Worm (Caenorhabditis elegans) whole organism, young adult: ENCODE measurements around the gene R02F2.1.

ENCODE experiments used
- B0019.2 ChIP-seq: fragments of 200-800 bp; sonication (Bioruptor generic); conservative IDR thresholded peaks from 2 replicates; pipeline ENCODE4 v1.3.6; 2022; ENCODE audit warnings: missing genetic modification reagents, missing genetic modification characterization, missing compliant biosample characterization
- B0035.1 ChIP-seq: sonication (generic microtip); optimal IDR thresholded peaks from 2 replicates; lab custom pipeline; 2016; ENCODE audit warnings: missing genetic modification characterization, mild to moderate bottlenecking, missing compliant biosample characterization, missing genotype, missing genetic modification reagents
- C06A6.2 ChIP-seq: fragments of 200-800 bp; sonication (Bioruptor generic); conservative IDR thresholded peaks from 2 replicates; pipeline ENCODE4 v1.3.6; 2022; ENCODE audit warnings: missing genetic modification characterization, missing compliant biosample characterization
- C17E4.6 ChIP-seq: fragments of 200-800 bp; sonication (Bioruptor generic); IDR thresholded peaks from 2 replicates; pipeline ENCODE4 v1.3.6; 2022; ENCODE audit warnings: missing genetic modification reagents, missing genetic modification characterization, missing compliant biosample characterization
- D2030.7 ChIP-seq: fragments of 200-800 bp; sonication (Bioruptor generic); IDR thresholded peaks from 2 replicates; pipeline ENCODE4 v1.3.6; 2022; ENCODE audit warnings: missing genetic modification reagents, missing genetic modification characterization, missing compliant biosample characterization
- F22D6.2 ChIP-seq: sonication (generic microtip); optimal IDR thresholded peaks from 2 replicates; lab custom pipeline; 2016; ENCODE audit warnings: mild to moderate bottlenecking, missing genetic modification characterization, missing compliant biosample characterization
- F33H1.4 ChIP-seq: fragments of 200-800 bp; sonication (Bioruptor generic); IDR thresholded peaks from 2 replicates; pipeline ENCODE4 v1.3.6; 2022; ENCODE audit warnings: missing genetic modification reagents, missing genetic modification characterization, missing compliant biosample characterization
- K11D2.4 ChIP-seq: fragments of 200-800 bp; sonication (Bioruptor generic); IDR thresholded peaks from 2 replicates; pipeline ENCODE4 v1.3.6; 2022; ENCODE audit warnings: missing genetic modification reagents, missing genetic modification characterization, missing compliant biosample characterization
- T07F8.4 ChIP-seq: sonication (generic microtip); optimal IDR thresholded peaks from 2 replicates; lab custom pipeline; 2016; ENCODE audit warnings: mild to moderate bottlenecking, missing genetic modification characterization, moderate library complexity, missing compliant biosample characterization
- Y53F4B.3 ChIP-seq: fragments of 200-800 bp; sonication (Bioruptor generic); IDR thresholded peaks from 2 replicates; pipeline ENCODE4 v1.3.6; 2022; ENCODE audit warnings: missing genetic modification reagents, missing genetic modification characterization, missing compliant biosample characterization
- Y53G8AR.9 ChIP-seq: fragments of 200-800 bp; sonication (Bioruptor generic); conservative IDR thresholded peaks from 2 replicates; pipeline ENCODE4 v1.3.6; 2022; ENCODE audit warnings: missing genetic modification reagents, missing genetic modification characterization, missing compliant biosample characterization
- Y95B8A.8 ChIP-seq: fragments of 200-800 bp; sonication (Bioruptor generic); IDR thresholded peaks from 2 replicates; pipeline ENCODE4 v1.3.6; 2022; ENCODE audit warnings: missing genetic modification reagents, missing genetic modification characterization, missing compliant biosample characterization
- ZK185.1 ChIP-seq: sonication (generic microtip); optimal IDR thresholded peaks from 2 replicates; lab custom pipeline; 2016; ENCODE audit warnings: mild to moderate bottlenecking, missing genetic modification characterization, missing compliant biosample characterization; ENCODE audit not compliant: poor library complexity, severe bottlenecking
- akir-1 ChIP-seq: fragments of 200-800 bp; sonication (Bioruptor generic); optimal IDR thresholded peaks from 2 replicates; lab custom pipeline; 2018; ENCODE audit warnings: mild to moderate bottlenecking, missing genetic modification characterization, moderate library complexity, missing compliant biosample characterization
- ama-1 ChIP-seq, 3 experiments: fragments of 150-350 bp in 1 of 3; sonication (generic microtip) in 2 of 3; optimal IDR thresholded peaks; 2 replicates each; lab custom pipeline; 2014 to 2018; ENCODE audit warnings: missing biosample characterization in 2 of 3, missing genetic modification characterization in 2 of 3, missing genetic modification reagents in 2 of 3
- athp-1 ChIP-seq: sonication (generic microtip); optimal IDR thresholded peaks from 2 replicates; lab custom pipeline; 2017; ENCODE audit warnings: mild to moderate bottlenecking, missing genetic modification characterization, missing compliant biosample characterization
- attf-3 ChIP-seq: fragments of 200-800 bp; sonication (Bioruptor generic); conservative IDR thresholded peaks from 2 replicates; pipeline ENCODE4 v1.3.6; 2022; ENCODE audit warnings: missing genetic modification reagents, missing genetic modification characterization, missing compliant biosample characterization
- bed-1 ChIP-seq: fragments of 200-800 bp; sonication (Bioruptor generic); IDR thresholded peaks from 2 replicates; pipeline ENCODE4 v1.3.6; 2022; ENCODE audit warnings: missing genetic modification reagents, missing genetic modification characterization, missing compliant biosample characterization
- bed-2 ChIP-seq: fragments of 200-800 bp; sonication (Bioruptor generic); IDR thresholded peaks from 2 replicates; pipeline ENCODE4 v1.3.6; 2022; ENCODE audit warnings: missing genetic modification reagents, missing genetic modification characterization, missing compliant biosample characterization
- cebp-1 ChIP-seq, 2 experiments: fragments of 200-800 bp in 1 of 2; sonication (Bioruptor generic) in 1 of 2; sonication (generic microtip) in 1 of 2; IDR thresholded peaks in 1 of 2; optimal IDR thresholded peaks in 1 of 2; 2 replicates each; pipeline versions ENCODE4 v1.3.6 to Lab custom; 2017 to 2022; ENCODE audit warnings: missing compliant biosample characterization in 2 of 2, missing genetic modification characterization in 2 of 2, mild to moderate bottlenecking in 1 of 2, missing genetic modification reagents in 1 of 2, moderate library complexity in 1 of 2
- ceh-100 ChIP-seq: fragments of 200-800 bp; sonication (Bioruptor generic); IDR thresholded peaks from 2 replicates; pipeline ENCODE4 v1.3.6; 2022; ENCODE audit warnings: missing genetic modification reagents, missing genetic modification characterization, missing compliant biosample characterization
- ceh-58 ChIP-seq: fragments of 200-800 bp; sonication (Bioruptor generic); IDR thresholded peaks from 2 replicates; pipeline ENCODE4 v1.3.6; 2022; ENCODE audit warnings: missing genetic modification characterization, missing compliant biosample characterization
- ceh-79 ChIP-seq: sonication (generic microtip); optimal IDR thresholded peaks from 2 replicates; lab custom pipeline; 2017; ENCODE audit warnings: mild to moderate bottlenecking, missing genetic modification characterization, missing compliant biosample characterization
- ceh-91 ChIP-seq: fragments of 200-800 bp; sonication (Bioruptor generic); IDR thresholded peaks from 2 replicates; pipeline ENCODE4 v1.3.6; 2022; ENCODE audit warnings: missing genetic modification reagents, missing genetic modification characterization, missing compliant biosample characterization
- dpff-1 ChIP-seq: sonication (generic microtip); optimal IDR thresholded peaks from 2 replicates; lab custom pipeline; 2017; ENCODE audit warnings: mild to moderate bottlenecking, missing genetic modification characterization, missing compliant biosample characterization
- dpl-1 ChIP-seq: fragments of 150-350 bp; optimal IDR thresholded peaks from 2 replicates; lab custom pipeline; 2014; ENCODE audit warnings: missing biosample characterization, missing genetic modification reagents, missing genetic modification characterization
- egl-44 ChIP-seq: fragments of 200-800 bp; sonication (Bioruptor generic); IDR thresholded peaks from 2 replicates; pipeline ENCODE4 v1.3.6; 2022; ENCODE audit warnings: missing genetic modification reagents, missing genetic modification characterization, missing compliant biosample characterization
- egrh-3 ChIP-seq: fragments of 200-800 bp; sonication (Bioruptor generic); IDR thresholded peaks from 2 replicates; pipeline ENCODE4 v1.3.6; 2022; ENCODE audit warnings: missing genetic modification reagents, missing genetic modification characterization, missing compliant biosample characterization
- ets-4 ChIP-seq: fragments of 200-800 bp; sonication (Bioruptor generic); optimal IDR thresholded peaks from 2 replicates; lab custom pipeline; 2018; ENCODE audit warnings: mild to moderate bottlenecking, missing genetic modification characterization, missing compliant biosample characterization
- fkh-3 ChIP-seq: sonication (generic microtip); optimal IDR thresholded peaks from 2 replicates; lab custom pipeline; 2016; ENCODE audit warnings: mild to moderate bottlenecking, missing genetic modification characterization, missing compliant biosample characterization
- hsf-1 ChIP-seq: fragments of 200-800 bp; sonication (Bioruptor generic); IDR thresholded peaks from 2 replicates; pipeline ENCODE4 v1.3.6; 2022; ENCODE audit warnings: missing genetic modification reagents, missing genetic modification characterization, missing compliant biosample characterization
- let-526 ChIP-seq: fragments of 200-800 bp; sonication (Bioruptor generic); IDR thresholded peaks from 2 replicates; pipeline ENCODE4 v1.3.6; 2022; ENCODE audit warnings: missing genetic modification reagents, missing genetic modification characterization, missing compliant biosample characterization
- lin-54 ChIP-seq: fragments of 200-800 bp; sonication (Bioruptor generic); optimal IDR thresholded peaks from 2 replicates; lab custom pipeline; 2018; ENCODE audit warnings: mild to moderate bottlenecking, missing genetic modification characterization, missing compliant biosample characterization
- madf-8 ChIP-seq: fragments of 200-800 bp; sonication (Bioruptor generic); conservative IDR thresholded peaks from 2 replicates; pipeline ENCODE4 v1.3.6; 2022; ENCODE audit warnings: missing genetic modification reagents, missing genetic modification characterization, missing compliant biosample characterization
- mel-28 ChIP-seq: sonication (generic microtip); optimal IDR thresholded peaks from 2 replicates; lab custom pipeline; 2016; ENCODE audit warnings: borderline replicate concordance, mild to moderate bottlenecking, missing genetic modification characterization, missing compliant biosample characterization
- mxl-1 ChIP-seq: sonication (generic microtip); optimal IDR thresholded peaks from 2 replicates; lab custom pipeline; 2016; ENCODE audit warnings: missing genetic modification characterization, missing compliant biosample characterization
- nfya-1 ChIP-seq: sonication (generic microtip); optimal IDR thresholded peaks from 2 replicates; lab custom pipeline; 2017; ENCODE audit warnings: antibody characterized with exemption, missing compliant biosample characterization, missing genetic modification characterization, borderline replicate concordance; ENCODE audit not compliant: insufficient read depth
- nhr-80 ChIP-seq: sonication (generic microtip); optimal IDR thresholded peaks from 2 replicates; lab custom pipeline; 2016; ENCODE audit warnings: missing genetic modification characterization, missing compliant biosample characterization
- nhr-90 ChIP-seq: sonication (generic microtip); optimal IDR thresholded peaks from 2 replicates; lab custom pipeline; 2016; ENCODE audit warnings: missing genotype, mild to moderate bottlenecking, missing genetic modification characterization, missing compliant biosample characterization
- rec-8 ChIP-seq, 2 experiments: sonication (generic microtip); optimal IDR thresholded peaks; 2 replicates each; lab custom pipeline; 2016; ENCODE audit warnings: mild to moderate bottlenecking in 2 of 2, missing genetic modification characterization in 2 of 2, missing genetic modification reagents in 2 of 2, missing genotype in 2 of 2, missing biosample characterization in 1 of 2, missing compliant biosample characterization in 1 of 2, moderate library complexity in 1 of 2
- sptf-2 ChIP-seq: fragments of 200-800 bp; sonication (Bioruptor generic); optimal IDR thresholded peaks from 2 replicates; lab custom pipeline; 2018; ENCODE audit warnings: mild to moderate bottlenecking, missing genetic modification characterization, missing compliant biosample characterization
- unc-130 ChIP-seq: sonication (generic microtip); optimal IDR thresholded peaks from 2 replicates; lab custom pipeline; 2016; ENCODE audit warnings: missing genetic modification reagents, missing genetic modification characterization, missing compliant biosample characterization
- unc-62 ChIP-seq: fragments of 150-350 bp; optimal IDR thresholded peaks from 2 replicates; lab custom pipeline; 2014; ENCODE audit warnings: missing biosample characterization, missing genetic modification reagents, missing genetic modification characterization
- xnd-1 ChIP-seq: sonication (generic microtip); optimal IDR thresholded peaks from 2 replicates; lab custom pipeline; 2016; ENCODE audit warnings: missing genotype, missing genetic modification reagents, missing genetic modification characterization, missing compliant biosample characterization
- zfh-2 ChIP-seq: fragments of 200-800 bp; sonication (Bioruptor generic); conservative IDR thresholded peaks from 2 replicates; pipeline ENCODE4 v1.3.6; 2022; ENCODE audit warnings: missing genetic modification reagents, missing genetic modification characterization, missing compliant biosample characterization
- ztf-18 ChIP-seq: sonication (generic microtip); optimal IDR thresholded peaks from 2 replicates; lab custom pipeline; 2016; ENCODE audit warnings: missing genotype, mild to moderate bottlenecking, missing genetic modification characterization, missing compliant biosample characterization
- ztf-26 ChIP-seq: sonication (generic microtip); optimal IDR thresholded peaks from 2 replicates; lab custom pipeline; 2017; ENCODE audit warnings: missing genetic modification characterization, missing compliant biosample characterization

The R02F2.1 gene

ce11 chrIII:5506023-5506597 lies 4.4 kb downstream of the R02F2.1 start (continued):
- no peak for TF ChIP-seq B0019.2 (GFP tag; lab: Robert Waterston, UW)
- TF ChIP-seq C06A6.2 (GFP tag; lab: Robert Waterston, UW), result no peak; the same call in 1 of the 2 replicates
- TF ChIP-seq mel-28 (tag; lab: Kevin White, UChicago), result no peak
- TF ChIP-seq egrh-3 (GFP tag; lab: Robert Waterston, UW), result peak; percentile 4; the same call in 1 of the 2 replicates
- TF ChIP-seq unc-130 (GFP tag; lab: Kevin White, UChicago), result no peak
- no peak for TF ChIP-seq let-526 (GFP tag; lab: Robert Waterston, UW)
- TF ChIP-seq nhr-80 (tag; lab: Kevin White, UChicago), result no peak
- TF ChIP-seq egl-44, result no peak
- no peak for TF ChIP-seq madf-8
- 0 out of 2 replicates have a peak, but pooled peaks have one; percentile 36 for TF ChIP-seq Y95B8A.8 (GFP tag; lab: Robert Waterston, UW)
- TF ChIP-seq xnd-1, result no peak
- no peak for TF ChIP-seq F33H1.4 (GFP tag; lab: Robert Waterston, UW)
- TF ChIP-seq K11D2.4 (GFP tag; lab: Robert Waterston, UW), result no peak
- no peak for TF ChIP-seq rec-8 (tag; optimal IDR thresholded peaks at IDR 0.05; lab: Kevin White, UChicago)
- no peak for TF ChIP-seq unc-62 (GFP tag; lab: Kevin White, UChicago)
- TF ChIP-seq dpff-1 (tag; lab: Kevin White, UChicago), result peak; percentile 46
- no peak for TF ChIP-seq dpl-1 (GFP tag; lab: Kevin White, UChicago)
- no peak for TF ChIP-seq ztf-18 (tag; lab: Kevin White, UChicago)
- no peak for TF ChIP-seq D2030.7 (GFP tag; lab: Robert Waterston, UW)
- no peak for TF ChIP-seq F22D6.2 (tag; lab: Kevin White, UChicago)
- TF ChIP-seq sptf-2 (GFP tag; lab: Kevin White, UChicago), result no peak
- TF ChIP-seq zfh-2, result no peak
- TF ChIP-seq ets-4, result no peak
- TF ChIP-seq attf-3 (GFP tag; lab: Robert Waterston, UW), result no peak
- peak; percentile 37 for TF ChIP-seq lin-54 (GFP tag; lab: Kevin White, UChicago)
- no peak for TF ChIP-seq Y53F4B.3
- peak; percentile 81 for TF ChIP-seq ceh-79 (tag; lab: Kevin White, UChicago)
- TF ChIP-seq nfya-1, result no peak
- peak; percentile 89; the same call in 1 of the 2 replicates for TF ChIP-seq Y53G8AR.9
- TF ChIP-seq hsf-1, result 0 out of 2 replicates have a peak, but pooled peaks have one; percentile 6
- TF ChIP-seq ceh-58 (GFP tag; lab: Robert Waterston, UW), result no peak
- TF ChIP-seq bed-2 (GFP tag; lab: Robert Waterston, UW), result no peak
- TF ChIP-seq bed-1, result no peak
- TF ChIP-seq ceh-100 (GFP tag; lab: Robert Waterston, UW), result no peak
- no peak for TF ChIP-seq B0035.1 (tag; lab: Kevin White, UChicago)
- TF ChIP-seq ztf-26, result peak; percentile 66
- peak; percentile 37 for TF ChIP-seq fkh-3
- TF ChIP-seq C17E4.6 (GFP tag; lab: Robert Waterston, UW), result no peak
- TF ChIP-seq T07F8.4, result no peak
- peak; percentile 89 for TF ChIP-seq ama-1 (optimal IDR thresholded peaks at IDR 0.05; lab: Kevin White, UChicago)
- no peak for TF ChIP-seq ama-1 (GFP tag; optimal IDR thresholded peaks at IDR 0.05; lab: Kevin White, UChicago)
- TF ChIP-seq athp-1 (tag; lab: Kevin White, UChicago), result peak; percentile 3
- peak; percentile 35 for TF ChIP-seq ZK185.1 (tag; lab: Kevin White, UChicago)
- no peak for TF ChIP-seq mxl-1 (tag; lab: Kevin White, UChicago)
- no peak for TF ChIP-seq ceh-91 (GFP tag; lab: Robert Waterston, UW)
- peak; percentile 52 for TF ChIP-seq nhr-90 (tag; lab: Kevin White, UChicago)
- no peak for TF ChIP-seq cebp-1 (GFP tag; IDR thresholded peaks at IDR 0.05; lab: Robert Waterston, UW)
- TF ChIP-seq cebp-1 (tag; optimal IDR thresholded peaks at IDR 0.05; lab: Kevin White, UChicago), result no peak
- no peak for TF ChIP-seq akir-1
